Worm (Caenorhabditis elegans) whole organism, L2 larva: ENCODE measurements around the gene sru-27.

Experiments used
- F13H6.1 ChIP-seq: sonication (generic microtip); optimal IDR thresholded peaks from 2 replicates; lab custom pipeline; 2016; ENCODE audit warnings: missing genetic modification characterization, missing compliant biosample characterization
- R02D3.7 ChIP-seq: fragments of 150-350 bp; optimal IDR thresholded peaks from 2 replicates; lab custom pipeline; 2014; ENCODE audit warnings: missing biosample characterization, missing genetic modification characterization
- Y55F3AM.14 ChIP-seq: fragments of 200-800 bp; sonication (Bioruptor generic); optimal IDR thresholded peaks from 2 replicates; lab custom pipeline; 2018; ENCODE audit warnings: mild to moderate bottlenecking, missing genetic modification characterization, missing compliant biosample characterization
- ZK546.5 ChIP-seq: sonication (generic microtip); optimal IDR thresholded peaks from 2 replicates; lab custom pipeline; 2017; ENCODE audit warnings: missing biosample characterization, missing genetic modification characterization
- alr-1 ChIP-seq: fragments of 150-350 bp; optimal IDR thresholded peaks from 2 replicates; lab custom pipeline; 2014; ENCODE audit warnings: missing biosample characterization, missing genetic modification characterization
- aly-2 ChIP-seq: fragments of 150-350 bp; optimal IDR thresholded peaks from 2 replicates; lab custom pipeline; 2014; ENCODE audit warnings: missing biosample characterization, missing genetic modification characterization
- ama-1 ChIP-seq: fragments of 150-350 bp; optimal IDR thresholded peaks from 2 replicates; lab custom pipeline; 2018; ENCODE audit warnings: inconsistent platforms
- blmp-1 ChIP-seq: sonication (generic microtip); optimal IDR thresholded peaks from 2 replicates; lab custom pipeline; 2017; ENCODE audit warnings: missing genetic modification characterization, mild to moderate bottlenecking, missing compliant biosample characterization, antibody characterized with exemption, moderate library complexity; ENCODE audit not compliant: insufficient read depth
- ceh-16 ChIP-seq: fragments of 150-350 bp; optimal IDR thresholded peaks from 2 replicates; lab custom pipeline; 2014; ENCODE audit warnings: missing biosample characterization, missing genetic modification characterization
- ceh-82 ChIP-seq: fragments of 150-350 bp; optimal IDR thresholded peaks from 2 replicates; lab custom pipeline; 2014; ENCODE audit warnings: missing biosample characterization, missing genetic modification characterization
- crh-2 ChIP-seq: sonication (generic microtip); optimal IDR thresholded peaks from 2 replicates; lab custom pipeline; 2017; ENCODE audit warnings: missing biosample characterization, missing genetic modification characterization
- egl-27 ChIP-seq: sonication (generic microtip); optimal IDR thresholded peaks from 3 replicates; lab custom pipeline; 2017; ENCODE audit warnings: missing biosample characterization, missing genetic modification reagents, missing genetic modification characterization
- elt-1 ChIP-seq: fragments of 150-350 bp; optimal IDR thresholded peaks from 2 replicates; lab custom pipeline; 2014; ENCODE audit warnings: missing biosample characterization, missing genetic modification characterization
- elt-3 ChIP-seq: sonication (generic microtip); optimal IDR thresholded peaks from 2 replicates; lab custom pipeline; 2017; ENCODE audit warnings: missing biosample characterization, missing genetic modification characterization
- fos-1 ChIP-seq: fragments of 150-350 bp; optimal IDR thresholded peaks from 2 replicates; lab custom pipeline; 2014; ENCODE audit warnings: missing biosample characterization, missing genetic modification characterization
- gmeb-1 ChIP-seq: fragments of 150-350 bp; optimal IDR thresholded peaks from 2 replicates; lab custom pipeline; 2014; ENCODE audit warnings: missing biosample characterization, missing genetic modification characterization
- lin-11 ChIP-seq: fragments of 150-350 bp; sonication (generic microtip); optimal IDR thresholded peaks from 2 replicates; lab custom pipeline; 2014; ENCODE audit warnings: missing biosample characterization, missing genetic modification characterization, inconsistent platforms, mixed read lengths
- lin-13 ChIP-seq: fragments of 150-350 bp; optimal IDR thresholded peaks from 2 replicates; lab custom pipeline; 2014; ENCODE audit warnings: missing biosample characterization, missing genetic modification reagents, missing genetic modification characterization
- lin-39 ChIP-seq: fragments of 150-350 bp; optimal IDR thresholded peaks from 2 replicates; lab custom pipeline; 2014; ENCODE audit warnings: missing biosample characterization, missing genetic modification reagents, missing genetic modification characterization
- lsy-2 ChIP-seq, 2 experiments: fragments of 150-350 bp in 1 of 2; sonication (generic microtip) in 1 of 2; optimal IDR thresholded peaks; 2 replicates each; lab custom pipeline; 2014 to 2017; ENCODE audit warnings: missing biosample characterization in 2 of 2, missing genetic modification characterization in 2 of 2
- mab-5 ChIP-seq: fragments of 150-350 bp; optimal IDR thresholded peaks from 2 replicates; lab custom pipeline; 2014; ENCODE audit warnings: missing biosample characterization, missing genetic modification characterization
- mbf-1 ChIP-seq: sonication (generic microtip); optimal IDR thresholded peaks from 2 replicates; lab custom pipeline; 2017; ENCODE audit warnings: missing biosample characterization, missing genetic modification characterization
- mdl-1 ChIP-seq, 2 experiments: fragments of 150-350 bp in 1 of 2; sonication (generic microtip) in 1 of 2; optimal IDR thresholded peaks; 2 replicates each; lab custom pipeline; 2017; ENCODE audit warnings: missing biosample characterization in 2 of 2, missing genetic modification characterization in 2 of 2
- nhr-10 ChIP-seq: sonication (generic microtip); optimal IDR thresholded peaks from 2 replicates; lab custom pipeline; 2017; ENCODE audit warnings: missing biosample characterization, missing genetic modification characterization
- nhr-11 ChIP-seq: fragments of 150-350 bp; optimal IDR thresholded peaks from 2 replicates; lab custom pipeline; 2014; ENCODE audit warnings: missing biosample characterization, missing genetic modification characterization
- nhr-12 ChIP-seq: fragments of 150-350 bp; optimal IDR thresholded peaks from 2 replicates; lab custom pipeline; 2014; ENCODE audit warnings: missing biosample characterization, missing genetic modification characterization
- nhr-129 ChIP-seq: fragments of 150-350 bp; optimal IDR thresholded peaks from 2 replicates; lab custom pipeline; 2014; ENCODE audit warnings: missing biosample characterization, missing genetic modification characterization
- nhr-21 ChIP-seq: fragments of 150-350 bp; optimal IDR thresholded peaks from 2 replicates; lab custom pipeline; 2014; ENCODE audit warnings: missing biosample characterization, missing genetic modification characterization
- nhr-23 ChIP-seq: fragments of 150-350 bp; optimal IDR thresholded peaks from 2 replicates; lab custom pipeline; 2014; ENCODE audit warnings: missing biosample characterization, missing genetic modification reagents, missing genetic modification characterization
- nhr-237 ChIP-seq: fragments of 150-350 bp; optimal IDR thresholded peaks from 2 replicates; lab custom pipeline; 2014; ENCODE audit warnings: missing biosample characterization, missing genetic modification characterization
- nhr-25 ChIP-seq: fragments of 150-350 bp; sonication (generic microtip); optimal IDR thresholded peaks from 3 replicates; lab custom pipeline; 2014; ENCODE audit warnings: missing biosample characterization, missing genetic modification characterization
- nhr-77 ChIP-seq: fragments of 150-350 bp; optimal IDR thresholded peaks from 2 replicates; lab custom pipeline; 2014; ENCODE audit warnings: missing biosample characterization, missing genetic modification characterization
- peb-1 ChIP-seq: fragments of 150-350 bp; optimal IDR thresholded peaks from 2 replicates; lab custom pipeline; 2014; ENCODE audit warnings: missing biosample characterization, missing genetic modification characterization
- sem-4 ChIP-seq: fragments of 150-350 bp; optimal IDR thresholded peaks from 2 replicates; lab custom pipeline; 2014; ENCODE audit warnings: missing biosample characterization, missing genetic modification reagents, missing genetic modification characterization
- skn-1 ChIP-seq: sonication (generic microtip); optimal IDR thresholded peaks from 2 replicates; lab custom pipeline; 2017; ENCODE audit warnings: missing biosample characterization, missing genetic modification characterization
- sma-3 ChIP-seq: sonication (generic microtip); optimal IDR thresholded peaks from 2 replicates; lab custom pipeline; 2016; ENCODE audit warnings: missing genetic modification reagents, missing genetic modification characterization, missing compliant biosample characterization
- sma-9 ChIP-seq, 2 experiments: fragments of 150-350 bp in 1 of 2; sonication (generic microtip) in 1 of 2; optimal IDR thresholded peaks; 2 replicates each; lab custom pipeline; 2014 to 2016; ENCODE audit warnings: missing genetic modification characterization in 2 of 2, mild to moderate bottlenecking in 1 of 2, missing biosample characterization in 1 of 2, missing compliant biosample characterization in 1 of 2, missing genetic modification reagents in 1 of 2, moderate library complexity in 1 of 2
- snpc-4 ChIP-seq: fragments of 150-350 bp; optimal IDR thresholded peaks from 2 replicates; lab custom pipeline; 2014; ENCODE audit warnings: missing biosample characterization, missing genetic modification characterization
- unc-55 ChIP-seq: fragments of 150-350 bp; sonication (generic microtip); optimal IDR thresholded peaks from 3 replicates; lab custom pipeline; 2014; ENCODE audit warnings: missing biosample characterization, missing genetic modification reagents, missing genetic modification characterization
- unc-62 ChIP-seq: fragments of 150-350 bp; optimal IDR thresholded peaks from 2 replicates; lab custom pipeline; 2014; ENCODE audit warnings: missing biosample characterization, missing genetic modification reagents, missing genetic modification characterization
- ztf-1 ChIP-seq: fragments of 200-800 bp; sonication (Bioruptor generic); conservative IDR thresholded peaks from 2 replicates; pipeline ENCODE4 v1.3.6; 2022; ENCODE audit warnings: missing genetic modification characterization, missing compliant biosample characterization
- ztf-4 ChIP-seq: fragments of 150-350 bp; optimal IDR thresholded peaks from 2 replicates; lab custom pipeline; 2014; ENCODE audit warnings: missing biosample characterization, missing genetic modification characterization

The sru-27 gene

ce11 chrV:1471078-1471969, 27.9 kb upstream of the sru-27 start (continued):
- TF ChIP-seq nhr-23 (tag; lab: Kevin White, UChicago) (no peak), nhr-12 (tag; lab: Kevin White, UChicago) (no peak)

- TF ChIP-seq elt-3 (tag; lab: Kevin White, UChicago) (no peak), lin-11 (tag; lab: Kevin White, UChicago) (no peak), mdl-1 (tag; optimal IDR thresholded peaks at IDR 0.05; lab: Kevin White, UChicago) (no peak), ZK546.5 (tag; lab: Kevin White, UChicago) (no peak), sma-9 (GFP tag; optimal IDR thresholded peaks at IDR 0.05; lab: Kevin White, UChicago) (peak; percentile 31), sma-9 (tag; optimal IDR thresholded peaks at IDR 0.05; lab: Kevin White, UChicago) (no peak)
Observed at ce11 chrV:1471977-1472376, 27.3 kb upstream of the sru-27 start.

ce11 chrV:1472569-1472968, 26.7 kb upstream of the sru-27 start:
- TF ChIP-seq ztf-1 (GFP tag; lab: Robert Waterston, UW) = no peak
- no peak for TF ChIP-seq mab-5
- no peak for TF ChIP-seq aly-2 (tag; lab: Kevin White, UChicago)
- no peak for TF ChIP-seq alr-1
- no peak for TF ChIP-seq lin-13 (GFP tag; lab: Kevin White, UChicago)
- peak; percentile 13 for TF ChIP-seq nhr-129 (tag; lab: Kevin White, UChicago)
- no peak for TF ChIP-seq elt-1 (tag; lab: Kevin White, UChicago)
- TF ChIP-seq snpc-4 (tag; lab: Kevin White, UChicago) = no peak
- TF ChIP-seq fos-1 = peak; percentile 28
- no peak for TF ChIP-seq nhr-237 (tag; lab: Kevin White, UChicago)
- no peak for TF ChIP-seq sma-9 (GFP tag; optimal IDR thresholded peaks at IDR 0.05; lab: Kevin White, UChicago)
- no peak for TF ChIP-seq sma-9 (tag; optimal IDR thresholded peaks at IDR 0.05; lab: Kevin White, UChicago)
- TF ChIP-seq ama-1 (lab: Kevin White, UChicago) = no peak
- no peak for TF ChIP-seq gmeb-1 (tag; lab: Kevin White, UChicago)

- TF ChIP-seq nhr-23 (tag; lab: Kevin White, UChicago) (no peak), ZK546.5 (tag; lab: Kevin White, UChicago) (no peak), sem-4 (tag; lab: Kevin White, UChicago) (peak; percentile 35), sma-9 (GFP tag; optimal IDR thresholded peaks at IDR 0.05; lab: Kevin White, UChicago) (peak; percentile 48), sma-9 (tag; optimal IDR thresholded peaks at IDR 0.05; lab: Kevin White, UChicago) (no peak), lsy-2 (tag; optimal IDR thresholded peaks at IDR 0.05; lab: Kevin White, UChicago) (peak in 1 of 2 experiments; percentile 43), R02D3.7 (no peak), nhr-10 (tag; lab: Kevin White, UChicago) (no peak), skn-1 (tag; lab: Kevin White, UChicago) (peak; percentile 1), aly-2 (tag; lab: Kevin White, UChicago) (no peak), unc-55 (GFP tag; lab: Kevin White, UChicago) (peak; percentile 71), lin-39 (tag; lab: Kevin White, UChicago) (no peak), ceh-16 (tag; lab: Kevin White, UChicago) (no peak), nhr-25 (tag; lab: Kevin White, UChicago) (peak; percentile 29), F13H6.1 (tag; lab: Kevin White, UChicago) (peak; percentile 94), elt-3 (tag; lab: Kevin White, UChicago) (no peak), mdl-1 (tag; optimal IDR thresholded peaks at IDR 0.05; lab: Kevin White, UChicago) (peak; percentile 10 to 73), fos-1 (peak; percentile 36), peb-1 (tag; lab: Kevin White, UChicago) (no peak), nhr-11 (tag; lab: Kevin White, UChicago) (no peak), sma-3 (GFP tag; lab: Kevin White, UChicago) (peak; percentile 14), snpc-4 (tag; lab: Kevin White, UChicago) (no peak), ztf-1 (GFP tag; lab: Robert Waterston, UW) (no peak), ztf-4 (peak; percentile 44), blmp-1 (tag; lab: Kevin White, UChicago) (no peak), egl-27 (peak; percentile 31), mbf-1 (tag; lab: Kevin White, UChicago) (no peak), ceh-82 (tag; lab: Kevin White, UChicago) (peak; percentile 16), nhr-77 (no peak), nhr-21 (tag; lab: Kevin White, UChicago) (no peak), crh-2 (peak; percentile 25), lin-11 (tag; lab: Kevin White, UChicago) (peak; percentile 5), Y55F3AM.14 (GFP tag; lab: Kevin White, UChicago) (no peak), lin-13 (GFP tag; lab: Kevin White, UChicago) (no peak), alr-1 (no peak), nhr-237 (tag; lab: Kevin White, UChicago) (no peak), gmeb-1 (tag; lab: Kevin White, UChicago) (peak; percentile 30), elt-1 (tag; lab: Kevin White, UChicago) (no peak), unc-62 (no peak)
Observed at ce11 chrV:1474486-1475125, 24.6 kb upstream of the sru-27 start, which contains the start of the genes F53E2.2 and unc-60. F53E2.2 (plus strand) TSS chrV:1475086. unc-60 (plus strand) TSS chrV:1475086.
